Worm (Caenorhabditis elegans) whole organism, L1 larva: ENCODE results near the gene F52B10.3.
A peak's percentile ranks its signal among the peaks of the same experiment; 100 is the strongest.

Source experiments
- blmp-1 ChIP-seq: fragments of 150-350 bp; optimal IDR thresholded peaks from 2 replicates; lab custom pipeline; 2014; ENCODE audit warnings: missing biosample characterization, missing genetic modification characterization
- egl-27 ChIP-seq, 2 experiments: fragments of 150-350 bp in 1 of 2; sonication (generic microtip); optimal IDR thresholded peaks; 3 replicates each; lab custom pipeline; 2017 to 2018; ENCODE audit warnings: missing biosample characterization in 2 of 2, missing genetic modification characterization in 2 of 2, missing genetic modification reagents in 2 of 2
- elt-3 ChIP-seq, 6 experiments: fragments of 150-350 bp in 1 of 6; sonication (generic microtip); optimal IDR thresholded peaks; 2 replicates each; lab custom pipeline; 2017 to 2018; ENCODE audit warnings: missing biosample characterization in 6 of 6, missing genetic modification characterization in 6 of 6, inconsistent platforms in 1 of 6
- lin-35 ChIP-seq, 2 experiments: fragments of 150-350 bp; optimal IDR thresholded peaks; 2 replicates each; lab custom pipeline; 2014; ENCODE audit warnings: missing biosample characterization in 2 of 2, missing genetic modification characterization in 2 of 2, missing genetic modification reagents in 2 of 2
- mab-9 ChIP-seq: fragments of 200-800 bp; sonication (Bioruptor generic); IDR thresholded peaks from 2 replicates; pipeline ENCODE4 v1.3.6; 2022; ENCODE audit warnings: missing genetic modification reagents, missing genetic modification characterization, missing compliant biosample characterization
- nhr-11 ChIP-seq: fragments of 150-350 bp; optimal IDR thresholded peaks from 2 replicates; lab custom pipeline; 2014; ENCODE audit warnings: missing biosample characterization, missing genetic modification characterization
- nhr-76 ChIP-seq: sonication (generic microtip); optimal IDR thresholded peaks from 2 replicates; lab custom pipeline; 2017; ENCODE audit warnings: missing biosample characterization, missing genetic modification characterization
- pqm-1 ChIP-seq: sonication (generic microtip); optimal IDR thresholded peaks from 3 replicates; lab custom pipeline; 2017; ENCODE audit warnings: missing biosample characterization, missing genetic modification characterization
- xbp-1 ChIP-seq: sonication (generic microtip); optimal IDR thresholded peaks from 2 replicates; lab custom pipeline; 2016; ENCODE audit warnings: missing genetic modification characterization, missing compliant biosample characterization
- zag-1 ChIP-seq: fragments of 150-350 bp; optimal IDR thresholded peaks from 2 replicates; lab custom pipeline; 2014; ENCODE audit warnings: missing biosample characterization, missing genetic modification characterization
- ztf-11 ChIP-seq, 2 experiments: sonication (generic microtip); optimal IDR thresholded peaks; 2 replicates each; lab custom pipeline; 2016 to 2017; ENCODE audit warnings: missing genetic modification characterization in 2 of 2, missing biosample characterization in 1 of 2, missing compliant biosample characterization in 1 of 2

ce11 chrX:2903715-2904419 lies 5.7 kb upstream of the F52B10.3 start:
- TF ChIP-seq nhr-76 (tag; lab: Kevin White, UChicago) (no peak), zag-1 (tag; lab: Kevin White, UChicago) (no peak), egl-27 (tag; optimal IDR thresholded peaks at IDR 0.05; lab: Kevin White, UChicago) (no peak), blmp-1 (tag; lab: Kevin White, UChicago) (peak; percentile 46), xbp-1 (no peak), ztf-11 (tag; optimal IDR thresholded peaks at IDR 0.05; lab: Kevin White, UChicago) (no peak), pqm-1 (tag; lab: Kevin White, UChicago) (no peak), elt-3 (tag; optimal IDR thresholded peaks at IDR 0.05; lab: Kevin White, UChicago) (no peak), mab-9 (GFP tag; lab: Robert Waterston, UW) (no peak), nhr-11 (tag; lab: Kevin White, UChicago) (no peak), lin-35 (GFP tag; optimal IDR thresholded peaks at IDR 0.05; lab: Kevin White, UChicago) (no peak)
